Fruit fly (Drosophila melanogaster) whole organism, wandering third instar larva: Measurements from ENCODE around the gene CG9411.

ENCODE experiments used
- Abd-B ChIP-seq: fragments of >200 bp; optimal IDR thresholded peaks from 2 replicates; lab custom pipeline; 2017; ENCODE audit warnings: missing biosample characterization, missing genetic modification characterization
- CrebA ChIP-seq: fragments of 200-800 bp; sonication (Bioruptor generic); optimal IDR thresholded peaks from 2 replicates; lab custom pipeline; 2016; ENCODE audit warnings: missing biosample characterization, mild to moderate bottlenecking, missing genetic modification characterization, borderline replicate concordance
- Dfd ChIP-seq: fragments of >200 bp; optimal IDR thresholded peaks from 2 replicates; lab custom pipeline; 2017; ENCODE audit warnings: missing biosample characterization, missing genetic modification characterization
- Dif ChIP-seq: fragments of 200-275, 200-300 bp; sonication (Bioruptor generic); optimal IDR thresholded peaks from 2 replicates; lab custom pipeline; 2018; ENCODE audit warnings: missing biosample characterization, missing genetic modification characterization; ENCODE audit not compliant: partially characterized antibody
- HLH106 ChIP-seq: fragments of 200-800 bp; optimal IDR thresholded peaks from 3 replicates; lab custom pipeline; 2019; ENCODE audit warnings: missing biosample characterization, mild to moderate bottlenecking, missing genetic modification characterization, moderate library complexity
- Hr78 ChIP-seq: fragments of >200 bp; optimal IDR thresholded peaks from 2 replicates; lab custom pipeline; 2017; ENCODE audit warnings: missing biosample characterization, missing genetic modification characterization
- Hr83 ChIP-seq: fragments of 200-300 bp; sonication (Bioruptor generic); optimal IDR thresholded peaks from 2 replicates; lab custom pipeline; 2016; ENCODE audit warnings: missing biosample characterization, mild to moderate bottlenecking, missing genetic modification characterization, moderate library complexity; ENCODE audit not compliant: poor library complexity, severe bottlenecking
- OdsH ChIP-seq: fragments of 200-800 bp; sonication (Bioruptor generic); optimal IDR thresholded peaks from 2 replicates; lab custom pipeline; 2016; ENCODE audit warnings: missing biosample characterization, mild to moderate bottlenecking, missing genetic modification characterization
- Rel ChIP-seq, 2 experiments: fragments of 200-800 bp; sonication (Bioruptor generic) in 1 of 2; optimal IDR thresholded peaks; 2 replicates in 1 of 2; 3 replicates in 1 of 2; lab custom pipeline; 2016 to 2019; ENCODE audit warnings: mild to moderate bottlenecking in 2 of 2, missing biosample characterization in 2 of 2, missing genetic modification characterization in 2 of 2, moderate library complexity in 1 of 2
- Sp1 ChIP-seq: fragments of 200-800 bp; sonication (Bioruptor generic); optimal IDR thresholded peaks from 3 replicates; lab custom pipeline; 2019; ENCODE audit warnings: missing biosample characterization, mild to moderate bottlenecking, missing genetic modification characterization, moderate library complexity
- br ChIP-seq: fragments of 200-800 bp; sonication (Bioruptor generic); optimal IDR thresholded peaks from 2 replicates; lab custom pipeline; 2016; ENCODE audit warnings: missing biosample characterization, missing genetic modification characterization
- brk ChIP-seq: fragments of 200-800 bp; sonication (Bioruptor generic); optimal IDR thresholded peaks from 2 replicates; lab custom pipeline; 2016; ENCODE audit warnings: missing biosample characterization, mild to moderate bottlenecking, missing genetic modification characterization
- dmrt93B ChIP-seq: fragments of 200-800 bp; sonication (Bioruptor generic); optimal IDR thresholded peaks from 2 replicates; lab custom pipeline; 2018; ENCODE audit warnings: missing biosample characterization, mild to moderate bottlenecking, missing genetic modification characterization
- foxo ChIP-seq, 2 experiments: fragments of 200-800 bp; sonication (Bioruptor generic); optimal IDR thresholded peaks; 2 replicates in 1 of 2; 3 replicates in 1 of 2; lab custom pipeline; 2016 to 2017; ENCODE audit warnings: missing biosample characterization in 2 of 2, missing genetic modification characterization in 2 of 2
- fru ChIP-seq: fragments of 200-800 bp; sonication (Bioruptor generic); optimal IDR thresholded peaks from 3 replicates; lab custom pipeline; 2016; ENCODE audit warnings: missing biosample characterization, mild to moderate bottlenecking, missing genetic modification characterization
- jim ChIP-seq: fragments of 175-275, 200-325 bp; sonication (Bioruptor generic); optimal IDR thresholded peaks from 2 replicates; lab custom pipeline; 2016; ENCODE audit warnings: missing biosample characterization, mild to moderate bottlenecking, missing genetic modification characterization
- pan ChIP-seq: fragments of >200 bp; optimal IDR thresholded peaks from 2 replicates; lab custom pipeline; 2017
- psq ChIP-seq: fragments of 200-800 bp; sonication (Bioruptor generic); optimal IDR thresholded peaks from 3 replicates; lab custom pipeline; 2017; ENCODE audit warnings: missing biosample characterization, mild to moderate bottlenecking, missing genetic modification characterization, moderate library complexity
- rgr ChIP-seq: fragments of 200-800 bp; sonication (Bioruptor generic); optimal IDR thresholded peaks from 3 replicates; lab custom pipeline; 2016; ENCODE audit warnings: missing biosample characterization, mild to moderate bottlenecking, missing genetic modification characterization
- sv ChIP-seq: fragments of 200-800 bp; sonication (Bioruptor generic); optimal IDR thresholded peaks from 3 replicates; lab custom pipeline; 2016; ENCODE audit warnings: missing biosample characterization, missing genetic modification characterization
- tai ChIP-seq: sonication (Bioruptor generic); optimal IDR thresholded peaks from 2 replicates; lab custom pipeline; 2016; ENCODE audit warnings: missing biosample characterization, missing genetic modification characterization
- woc ChIP-seq: sonication (Bioruptor generic); optimal IDR thresholded peaks from 2 replicates; lab custom pipeline; 2016; ENCODE audit warnings: missing biosample characterization, mild to moderate bottlenecking, missing genetic modification characterization

Gene CG9411

dm6 chrX:14481206-14481605 lies 1.3 kb upstream of the CG9411 start:
- TF ChIP-seq sv (GFP tag; lab: Kevin White, UChicago) (no peak), dmrt93B (no peak), fru (GFP tag; lab: Kevin White, UChicago) (no peak), pan (lab: Kevin White, UChicago) (no peak), Rel (GFP tag; optimal IDR thresholded peaks at IDR 0.05; lab: Kevin White, UChicago) (no peak), Rel (tag; optimal IDR thresholded peaks at IDR 0.05; lab: Kevin White, UChicago) (no peak), Hr78 (GFP tag; lab: Kevin White, UChicago) (no peak), HLH106 (no peak), Dif (no peak), foxo (GFP tag; optimal IDR thresholded peaks at IDR 0.05; lab: Kevin White, UChicago) (no peak)

dm6 chrX:14446853-14447252 lies 33.0 kb downstream of the CG9411 start:
- TF ChIP-seq fru (GFP tag; lab: Kevin White, UChicago) = no peak
- TF ChIP-seq Sp1 = no peak
- no peak for TF ChIP-seq CrebA (GFP tag; lab: Kevin White, UChicago)
- no peak for TF ChIP-seq rgr
- no peak for TF ChIP-seq Abd-B (GFP tag; lab: Kevin White, UChicago)
- no peak for TF ChIP-seq HLH106
- TF ChIP-seq foxo (GFP tag; optimal IDR thresholded peaks at IDR 0.05; lab: Kevin White, UChicago) = no peak
- no peak for TF ChIP-seq tai (GFP tag; lab: Kevin White, UChicago)
- TF ChIP-seq woc (GFP tag; lab: Kevin White, UChicago) = no peak
- TF ChIP-seq brk (GFP tag; lab: Kevin White, UChicago) = no peak
- TF ChIP-seq Hr83 (GFP tag; lab: Kevin White, UChicago) = no peak
- no peak for TF ChIP-seq Dif
- no peak for TF ChIP-seq psq
- TF ChIP-seq dmrt93B = no peak
- TF ChIP-seq pan (lab: Kevin White, UChicago) = no peak
- no peak for TF ChIP-seq jim (GFP tag; lab: Kevin White, UChicago)
- TF ChIP-seq OdsH (GFP tag; lab: Kevin White, UChicago) = no peak
- no peak for TF ChIP-seq sv (GFP tag; lab: Kevin White, UChicago)
- TF ChIP-seq Dfd (GFP tag; lab: Kevin White, UChicago) = no peak
- no peak for TF ChIP-seq br (GFP tag; lab: Kevin White, UChicago)
